Worm (Caenorhabditis elegans) whole organism, L1 larva: ENCODE results near the gene fmo-3.

Experiments used
- ama-1 ChIP-seq: fragments of 150-350 bp; optimal IDR thresholded peaks from 2 replicates; lab custom pipeline; 2014
- ceh-88 ChIP-seq: fragments of 200-800 bp; sonication (Bioruptor generic); IDR thresholded peaks from 2 replicates; pipeline ENCODE4 v1.3.6; 2022; ENCODE audit warnings: missing genetic modification characterization, missing compliant biosample characterization
- dsc-1 ChIP-seq: sonication (generic microtip); optimal IDR thresholded peaks from 2 replicates; lab custom pipeline; 2016; ENCODE audit warnings: mild to moderate bottlenecking, missing genetic modification characterization, missing compliant biosample characterization
- efl-1 ChIP-seq, 4 experiments: fragments of 150-350 bp; optimal IDR thresholded peaks in 3 of 4; peaks in 1 of 4; 1 replicate in 1 of 4; 2 replicates in 3 of 4; lab custom pipeline; 2014; ENCODE audit warnings: missing biosample characterization in 2 of 4, missing genetic modification characterization in 2 of 4, missing genetic modification reagents in 2 of 4
- egl-27 ChIP-seq, 2 experiments: fragments of 150-350 bp in 1 of 2; sonication (generic microtip); optimal IDR thresholded peaks; 3 replicates each; lab custom pipeline; 2017 to 2018; ENCODE audit warnings: missing biosample characterization in 2 of 2, missing genetic modification characterization in 2 of 2, missing genetic modification reagents in 2 of 2
- fkh-10 ChIP-seq: sonication (generic microtip); optimal IDR thresholded peaks from 2 replicates; lab custom pipeline; 2017; ENCODE audit warnings: missing biosample characterization, missing genetic modification reagents, missing genetic modification characterization
- hlh-4 ChIP-seq: sonication (generic microtip); optimal IDR thresholded peaks from 2 replicates; lab custom pipeline; 2016; ENCODE audit warnings: mild to moderate bottlenecking, missing genetic modification characterization, missing compliant biosample characterization
- mep-1 ChIP-seq: fragments of 150-350 bp; optimal IDR thresholded peaks from 2 replicates; lab custom pipeline; 2014; ENCODE audit warnings: missing biosample characterization, missing genetic modification characterization
- nhr-77 ChIP-seq: fragments of 150-350 bp; optimal IDR thresholded peaks from 2 replicates; lab custom pipeline; 2014; ENCODE audit warnings: missing biosample characterization, missing genetic modification characterization
- sox-4 ChIP-seq: sonication (generic microtip); optimal IDR thresholded peaks from 2 replicates; lab custom pipeline; 2016; ENCODE audit warnings: missing genetic modification characterization, missing compliant biosample characterization

- no peak for TF ChIP-seq nhr-77
- no peak for TF ChIP-seq ceh-88 (GFP tag; lab: Robert Waterston, UW)
- no peak for TF ChIP-seq dsc-1
- no peak for TF ChIP-seq ama-1 (lab: Kevin White, UChicago)
- TF ChIP-seq efl-1 (optimal IDR thresholded peaks at IDR 0.05; lab: Kevin White, UChicago): no peak
- TF ChIP-seq efl-1 (GFP tag; optimal IDR thresholded peaks at IDR 0.05 in 1 of 2; lab: Kevin White, UChicago): no peak
- no peak for TF ChIP-seq egl-27 (tag; optimal IDR thresholded peaks at IDR 0.05; lab: Kevin White, UChicago)
- no peak for TF ChIP-seq fkh-10 (GFP tag; lab: Kevin White, UChicago)
- no peak for TF ChIP-seq sox-4 (tag; lab: Kevin White, UChicago)
- TF ChIP-seq hlh-4 (tag; lab: Kevin White, UChicago): no peak
- TF ChIP-seq mep-1 (tag; lab: Kevin White, UChicago): no peak
These were observed 38.8 kb downstream of the fmo-3 start for ce11 chrIII:10733300-10733699.
